Worm (Caenorhabditis elegans) whole organism, L4/young adult: ENCODE results near the gene far-1.

ENCODE experiments used
- W03F9.2 ChIP-seq: fragments of 150-350 bp; optimal IDR thresholded peaks from 2 replicates; lab custom pipeline; 2014; ENCODE audit warnings: missing biosample characterization, missing genetic modification characterization
- dao-5 ChIP-seq: sonication (generic microtip); optimal IDR thresholded peaks from 2 replicates; lab custom pipeline; 2016; ENCODE audit warnings: missing genotype, missing genetic modification characterization, moderate library complexity, missing compliant biosample characterization
- him-1 ChIP-seq: sonication (generic microtip); optimal IDR thresholded peaks from 2 replicates; lab custom pipeline; 2016; ENCODE audit warnings: missing genotype, missing genetic modification reagents, missing genetic modification characterization, missing compliant biosample characterization

far-1 gene

ce11 chrIII:9054414-9055147 lies 26.4 kb downstream of the far-1 start, which contains the start of gene cls-2:
TSS of gene cls-2 (plus strand) at chrIII:9055048.
- no peak for TF ChIP-seq him-1
- peak; percentile 14 for TF ChIP-seq W03F9.2
- TF ChIP-seq dao-5 (tag; lab: Kevin White, UChicago) = no peak

ce11 chrIII:9053740-9054252 lies 27.2 kb downstream of the far-1 start, which contains the start of gene R107.5:
TSS of gene R107.5 (minus strand) at chrIII:9053790.
- TF ChIP-seq W03F9.2 (peak; percentile 77), him-1 (peak; percentile 71), dao-5 (tag; lab: Kevin White, UChicago) (no peak)

- TF ChIP-seq dao-5 (tag; lab: Kevin White, UChicago) (no peak), W03F9.2 (no peak), him-1 (no peak)
These were observed 27.7 kb downstream of the far-1 start for ce11 chrIII:9053263-9053662.

ce11 chrIII:9052371-9052978 lies 28.5 kb downstream of the far-1 start:
- TF ChIP-seq dao-5 (tag; lab: Kevin White, UChicago) = no peak
- TF ChIP-seq W03F9.2 = no peak
- TF ChIP-seq him-1 = no peak

- TF ChIP-seq him-1 (no peak), W03F9.2 (no peak), dao-5 (tag; lab: Kevin White, UChicago) (no peak)
These were observed 29.3 kb downstream of the far-1 start for ce11 chrIII:9051714-9052113.

- TF ChIP-seq him-1 (no peak), W03F9.2 (peak; percentile 87)
These were observed 29.8 kb downstream of the far-1 start for ce11 chrIII:9051119-9051597.

- TF ChIP-seq dao-5 (tag; lab: Kevin White, UChicago) = no peak
- no peak for TF ChIP-seq him-1
These were observed 30.4 kb downstream of the far-1 start, which contains the start of gene ikke-1 for ce11 chrIII:9050600-9050999. TSS of gene ikke-1 (minus strand) at chrIII:9050700.

- TF ChIP-seq W03F9.2 = no peak
- TF ChIP-seq dao-5 (tag; lab: Kevin White, UChicago) = no peak
- no peak for TF ChIP-seq him-1
These were observed 33.7 kb downstream of the far-1 start for ce11 chrIII:9047260-9047659.

- no peak for TF ChIP-seq W03F9.2
- TF ChIP-seq dao-5 (tag; lab: Kevin White, UChicago) = no peak
- TF ChIP-seq him-1 = no peak
These were observed 35.1 kb downstream of the far-1 start, which contains the start of gene R107.2 for ce11 chrIII:9045838-9046237. TSS of gene R107.2 (minus strand) at chrIII:9045938.

ce11 chrIII:9043200-9043599 lies 37.8 kb downstream of the far-1 start, which contains the start of gene nac-2:
TSS of gene nac-2 (minus strand) at chrIII:9043300.
- TF ChIP-seq him-1 (no peak), dao-5 (tag; lab: Kevin White, UChicago) (no peak), W03F9.2 (no peak)

- TF ChIP-seq him-1 = no peak
- TF ChIP-seq W03F9.2 = no peak
- TF ChIP-seq dao-5 (tag; lab: Kevin White, UChicago) = no peak
These were observed 43.3 kb downstream of the far-1 start, which contains the start of gene R107.9 for ce11 chrIII:9037658-9038057. TSS of gene R107.9 (plus strand) at chrIII:9037958.

- TF ChIP-seq him-1 (no peak), dao-5 (tag; lab: Kevin White, UChicago) (no peak), W03F9.2 (no peak)
These were observed 45.9 kb downstream of the far-1 start for ce11 chrIII:9035037-9035436.

- TF ChIP-seq W03F9.2 = no peak
- TF ChIP-seq him-1 = no peak
- no peak for TF ChIP-seq dao-5 (tag; lab: Kevin White, UChicago)
These were observed 46.8 kb downstream of the far-1 start for ce11 chrIII:9034133-9034532.

ce11 chrIII:9030818-9031217 lies 50.2 kb downstream of the far-1 start:
- TF ChIP-seq W03F9.2 (no peak), him-1 (no peak), dao-5 (tag; lab: Kevin White, UChicago) (no peak)
